Fruit fly (Drosophila melanogaster): ENCODE data around the gene rho-4.

The rho-4 gene

dm6 chrX:11569956-11570695, 29.5 kb upstream of the rho-4 start, which contains the start of the genes Polr2A and CG11699:
Gene Polr2A (minus strand): TSS chrX:11570326.
Gene CG11699 (plus strand): TSS chrX:11570621.
- TF ChIP-seq N (GFP tag; optimal IDR thresholded peaks at IDR 0.05) = no peak
- TF ChIP-seq tai (GFP tag; optimal IDR thresholded peaks at IDR 0.05) = no peak
- no peak for TF ChIP-seq Dif (GFP tag; optimal IDR thresholded peaks at IDR 0.05; ENCODE audit: partially characterized antibody)
- no peak for TF ChIP-seq Vsx2 (GFP tag; optimal IDR thresholded peaks at IDR 0.05; ENCODE audit: partially characterized antibody)
- TF ChIP-seq CG32264 (GFP tag; optimal IDR thresholded peaks at IDR 0.05) = no peak
- peak; percentile 50 for TF ChIP-seq fru (GFP tag; optimal IDR thresholded peaks at IDR 0.05)
- no peak for TF ChIP-seq dmrt93B (GFP tag; optimal IDR thresholded peaks at IDR 0.05)
- peak in 1 of 2 experiments; percentile 87 for TF ChIP-seq foxo (GFP tag; optimal IDR thresholded peaks at IDR 0.05)
- TF ChIP-seq CG9705 (GFP tag; optimal IDR thresholded peaks at IDR 0.05) = peak; percentile 34
- peak; percentile 97 for TF ChIP-seq Myc (optimal IDR thresholded peaks at IDR 0.05)
- peak; percentile 45 for TF ChIP-seq OdsH (GFP tag; optimal IDR thresholded peaks at IDR 0.05)
- no peak for TF ChIP-seq Mio (GFP tag; optimal IDR thresholded peaks at IDR 0.05)
- TF ChIP-seq rgr (GFP tag; optimal IDR thresholded peaks at IDR 0.05) = peak; percentile 64
- TF ChIP-seq Rel (GFP tag; optimal IDR thresholded peaks at IDR 0.05) = no peak
- peak; percentile 47 for TF ChIP-seq Rel (tag; optimal IDR thresholded peaks at IDR 0.05)
- no peak for TF ChIP-seq Jra (GFP tag; optimal IDR thresholded peaks at IDR 0.05)
- TF ChIP-seq Sp1 (GFP tag; optimal IDR thresholded peaks at IDR 0.05) = peak; percentile 75
- no peak for TF ChIP-seq usp (GFP tag; optimal IDR thresholded peaks at IDR 0.05)
- TF ChIP-seq jim (GFP tag; optimal IDR thresholded peaks at IDR 0.05) = no peak
- no peak for TF ChIP-seq Dfd (GFP tag; optimal IDR thresholded peaks at IDR 0.05)
- no peak for TF ChIP-seq ey (GFP tag; optimal IDR thresholded peaks at IDR 0.05)
- TF ChIP-seq Hnf4 (GFP tag; optimal IDR thresholded peaks at IDR 0.05) = no peak
- TF ChIP-seq woc (GFP tag; optimal IDR thresholded peaks at IDR 0.05) = peak; percentile 65
- TF ChIP-seq brk (GFP tag; optimal IDR thresholded peaks at IDR 0.05) = no peak
- TF ChIP-seq pan (optimal IDR thresholded peaks at IDR 0.05) = no peak
- no peak for TF ChIP-seq sv (GFP tag; optimal IDR thresholded peaks at IDR 0.05)
- TF ChIP-seq dsf (GFP tag; optimal IDR thresholded peaks at IDR 0.05; ENCODE audit: borderline replicate concordance) = no peak
- no peak for TF ChIP-seq dl (GFP tag; optimal IDR thresholded peaks at IDR 0.05; ENCODE audit: insufficient read depth in 1 of 2, partially characterized antibody in 2 of 2)
- no peak for TF ChIP-seq lola (GFP tag; optimal IDR thresholded peaks at IDR 0.05)
- TF ChIP-seq psq (GFP tag; optimal IDR thresholded peaks at IDR 0.05) = peak; percentile 40
- TF ChIP-seq Hr83 (GFP tag; optimal IDR thresholded peaks at IDR 0.05; ENCODE audit: poor library complexity, severe bottlenecking) = peak; percentile 14
- TF ChIP-seq HLH106 (tag; optimal IDR thresholded peaks at IDR 0.05) = peak; percentile 74
- TF ChIP-seq h (GFP tag; optimal IDR thresholded peaks at IDR 0.05) = peak; percentile 51

- TF ChIP-seq lola (GFP tag; optimal IDR thresholded peaks at IDR 0.05) (no peak), ey (GFP tag; optimal IDR thresholded peaks at IDR 0.05) (no peak), OdsH (GFP tag; optimal IDR thresholded peaks at IDR 0.05) (no peak), Hr78 (GFP tag; optimal IDR thresholded peaks at IDR 0.05) (no peak), dl (GFP tag; optimal IDR thresholded peaks at IDR 0.05; ENCODE audit: insufficient read depth in 1 of 2, partially characterized antibody in 2 of 2) (no peak), Sp1 (GFP tag; optimal IDR thresholded peaks at IDR 0.05) (peak; percentile 19), foxo (GFP tag; optimal IDR thresholded peaks at IDR 0.05) (peak in 1 of 2 experiments; percentile 40), woc (GFP tag; optimal IDR thresholded peaks at IDR 0.05) (peak; percentile 21), pan (optimal IDR thresholded peaks at IDR 0.05) (no peak), jim (GFP tag; optimal IDR thresholded peaks at IDR 0.05) (no peak), Myc (optimal IDR thresholded peaks at IDR 0.05) (peak; percentile 58), rgr (GFP tag; optimal IDR thresholded peaks at IDR 0.05) (peak; percentile 1), Mio (GFP tag; optimal IDR thresholded peaks at IDR 0.05) (no peak), dmrt93B (GFP tag; optimal IDR thresholded peaks at IDR 0.05) (no peak), HLH106 (tag; optimal IDR thresholded peaks at IDR 0.05) (peak; percentile 19), fru (GFP tag; optimal IDR thresholded peaks at IDR 0.05) (no peak), Hr83 (GFP tag; optimal IDR thresholded peaks at IDR 0.05; ENCODE audit: poor library complexity, severe bottlenecking) (no peak)
Observed at dm6 chrX:11572270-11572914, 27.2 kb upstream of the rho-4 start, which contains the start of the genes Kmn1 and Reepl1. Gene Kmn1 (minus strand): TSS chrX:11572442. Gene Reepl1 (plus strand): TSS chrX:11572707.

- TF ChIP-seq Mio (GFP tag; optimal IDR thresholded peaks at IDR 0.05) (no peak), Myc (optimal IDR thresholded peaks at IDR 0.05) (peak; percentile 62)
Observed at dm6 chrX:11573529-11573928, 26.1 kb upstream of the rho-4 start, which contains the start of gene CG11696. Gene CG11696 (plus strand): TSS chrX:11573731.

Measured in whole organism, wandering third instar larva.